Worm (Caenorhabditis elegans) whole organism, L1 larva: Measurements from ENCODE around the gene C46C2.6.

Experiments
- C04F5.9 ChIP-seq: sonication (generic microtip); optimal IDR thresholded peaks from 2 replicates; lab custom pipeline; 2016; ENCODE audit warnings: missing genetic modification characterization, missing compliant biosample characterization
- C16A3.4 ChIP-seq: fragments of 150-350 bp; optimal IDR thresholded peaks from 2 replicates; lab custom pipeline; 2014; ENCODE audit warnings: missing biosample characterization, missing genetic modification characterization
- F16B12.6 ChIP-seq: fragments of 150-350 bp; optimal IDR thresholded peaks from 2 replicates; lab custom pipeline; 2014; ENCODE audit warnings: missing biosample characterization, missing genetic modification characterization
- alr-1 ChIP-seq: fragments of 200-800 bp; sonication (Bioruptor generic); optimal IDR thresholded peaks from 2 replicates; lab custom pipeline; 2018; ENCODE audit warnings: borderline replicate concordance, mild to moderate bottlenecking, missing genetic modification characterization, missing compliant biosample characterization
- ama-1 ChIP-seq: fragments of 150-350 bp; optimal IDR thresholded peaks from 2 replicates; lab custom pipeline; 2014
- blmp-1 ChIP-seq: fragments of 150-350 bp; optimal IDR thresholded peaks from 2 replicates; lab custom pipeline; 2014; ENCODE audit warnings: missing biosample characterization, missing genetic modification characterization
- ceh-82 ChIP-seq, 3 experiments: fragments of 150-350 bp in 1 of 3; sonication (generic microtip) in 2 of 3; optimal IDR thresholded peaks; 2 replicates each; lab custom pipeline; 2014 to 2017; ENCODE audit warnings: missing biosample characterization in 3 of 3, missing genetic modification characterization in 3 of 3
- ceh-88 ChIP-seq: fragments of 200-800 bp; sonication (Bioruptor generic); IDR thresholded peaks from 2 replicates; pipeline ENCODE4 v1.3.6; 2022; ENCODE audit warnings: missing genetic modification characterization, missing compliant biosample characterization
- dpl-1 ChIP-seq, 3 experiments: fragments of 150-350 bp in 2 of 3; sonication (generic microtip) in 1 of 3; optimal IDR thresholded peaks; 2 replicates each; lab custom pipeline; 2014 to 2017; ENCODE audit warnings: missing biosample characterization in 3 of 3, missing genetic modification characterization in 3 of 3, missing genetic modification reagents in 3 of 3
- dsc-1 ChIP-seq: sonication (generic microtip); optimal IDR thresholded peaks from 2 replicates; lab custom pipeline; 2016; ENCODE audit warnings: mild to moderate bottlenecking, missing genetic modification characterization, missing compliant biosample characterization
- efl-1 ChIP-seq, 4 experiments: fragments of 150-350 bp; optimal IDR thresholded peaks in 3 of 4; peaks in 1 of 4; 1 replicate in 1 of 4; 2 replicates in 3 of 4; lab custom pipeline; 2014; ENCODE audit warnings: missing biosample characterization in 2 of 4, missing genetic modification characterization in 2 of 4, missing genetic modification reagents in 2 of 4
- egl-13 ChIP-seq: sonication (generic microtip); optimal IDR thresholded peaks from 2 replicates; lab custom pipeline; 2016; ENCODE audit warnings: missing genotype, missing genetic modification reagents, missing genetic modification characterization, missing compliant biosample characterization
- egl-27 ChIP-seq, 2 experiments: fragments of 150-350 bp in 1 of 2; sonication (generic microtip); optimal IDR thresholded peaks; 3 replicates each; lab custom pipeline; 2017 to 2018; ENCODE audit warnings: missing biosample characterization in 2 of 2, missing genetic modification characterization in 2 of 2, missing genetic modification reagents in 2 of 2
- elt-2 ChIP-seq: sonication (generic microtip); optimal IDR thresholded peaks from 2 replicates; lab custom pipeline; 2016; ENCODE audit warnings: missing genetic modification characterization, mild to moderate bottlenecking, inconsistent platforms, missing compliant biosample characterization, missing genetic modification reagents
- fkh-10 ChIP-seq: sonication (generic microtip); optimal IDR thresholded peaks from 2 replicates; lab custom pipeline; 2017; ENCODE audit warnings: missing biosample characterization, missing genetic modification reagents, missing genetic modification characterization
- fkh-4 ChIP-seq: sonication (generic microtip); optimal IDR thresholded peaks from 2 replicates; lab custom pipeline; 2016; ENCODE audit warnings: missing compliant biosample characterization, missing genetic modification characterization, borderline replicate concordance
- hlh-4 ChIP-seq: sonication (generic microtip); optimal IDR thresholded peaks from 2 replicates; lab custom pipeline; 2016; ENCODE audit warnings: mild to moderate bottlenecking, missing genetic modification characterization, missing compliant biosample characterization
- hpl-2 ChIP-seq: fragments of 150-350 bp; optimal IDR thresholded peaks from 2 replicates; lab custom pipeline; 2014; ENCODE audit warnings: missing biosample characterization, missing genetic modification reagents, missing genetic modification characterization
- isw-1 ChIP-seq: fragments of 200-800 bp; sonication (Bioruptor generic); IDR thresholded peaks from 2 replicates; pipeline ENCODE4 v1.3.6; 2022; ENCODE audit warnings: missing genetic modification characterization, missing compliant biosample characterization
- mdl-1 ChIP-seq, 2 experiments: fragments of 150-350 bp; optimal IDR thresholded peaks; 2 replicates each; lab custom pipeline; 2014 to 2017; ENCODE audit warnings: missing biosample characterization in 2 of 2, missing genetic modification characterization in 2 of 2, inconsistent platforms in 1 of 2
- mef-2 ChIP-seq: fragments of 150-350 bp; optimal IDR thresholded peaks from 2 replicates; lab custom pipeline; 2014; ENCODE audit warnings: missing biosample characterization, missing genetic modification characterization
- nhr-11 ChIP-seq: fragments of 150-350 bp; optimal IDR thresholded peaks from 2 replicates; lab custom pipeline; 2014; ENCODE audit warnings: missing biosample characterization, missing genetic modification characterization
- nhr-19 ChIP-seq: fragments of 200-800 bp; sonication (Bioruptor generic); conservative IDR thresholded peaks from 2 replicates; pipeline ENCODE4 v1.3.6; 2022; ENCODE audit warnings: missing genetic modification characterization, missing compliant biosample characterization
- nhr-20 ChIP-seq: sonication (generic microtip); optimal IDR thresholded peaks from 2 replicates; lab custom pipeline; 2016; ENCODE audit warnings: mild to moderate bottlenecking, missing genetic modification characterization, missing compliant biosample characterization
- nhr-85 ChIP-seq: sonication (generic microtip); peaks from one replicate; lab custom pipeline; 2016; ENCODE audit warnings: missing genetic modification characterization, inconsistent platforms, missing compliant biosample characterization
- nhr-90 ChIP-seq: sonication (generic microtip); optimal IDR thresholded peaks from 2 replicates; lab custom pipeline; 2016; ENCODE audit warnings: mild to moderate bottlenecking, missing genetic modification characterization, missing compliant biosample characterization; ENCODE audit not compliant: poor library complexity
- skn-1 ChIP-seq: fragments of 150-350 bp; optimal IDR thresholded peaks from 2 replicates; lab custom pipeline; 2014; ENCODE audit warnings: missing biosample characterization, missing genetic modification characterization
- snu-23 ChIP-seq: sonication (generic microtip); optimal IDR thresholded peaks from 2 replicates; lab custom pipeline; 2016; ENCODE audit warnings: missing genetic modification characterization, missing compliant biosample characterization
- sox-4 ChIP-seq: sonication (generic microtip); optimal IDR thresholded peaks from 2 replicates; lab custom pipeline; 2016; ENCODE audit warnings: missing genetic modification characterization, missing compliant biosample characterization
- sup-37 ChIP-seq: fragments of 200-800 bp; sonication (Bioruptor generic); optimal IDR thresholded peaks from 2 replicates; lab custom pipeline; 2018; ENCODE audit warnings: mild to moderate bottlenecking, missing genetic modification characterization, missing compliant biosample characterization
- unc-98 ChIP-seq: fragments of 200-800 bp; sonication (Bioruptor generic); IDR thresholded peaks from 2 replicates; pipeline ENCODE4 v1.3.6; 2022; ENCODE audit warnings: missing genetic modification characterization, missing compliant biosample characterization
- xbp-1 ChIP-seq: sonication (generic microtip); optimal IDR thresholded peaks from 2 replicates; lab custom pipeline; 2016; ENCODE audit warnings: missing genetic modification characterization, missing compliant biosample characterization
- zag-1 ChIP-seq: fragments of 150-350 bp; optimal IDR thresholded peaks from 2 replicates; lab custom pipeline; 2014; ENCODE audit warnings: missing biosample characterization, missing genetic modification characterization

C46C2.6 gene

DNA sequence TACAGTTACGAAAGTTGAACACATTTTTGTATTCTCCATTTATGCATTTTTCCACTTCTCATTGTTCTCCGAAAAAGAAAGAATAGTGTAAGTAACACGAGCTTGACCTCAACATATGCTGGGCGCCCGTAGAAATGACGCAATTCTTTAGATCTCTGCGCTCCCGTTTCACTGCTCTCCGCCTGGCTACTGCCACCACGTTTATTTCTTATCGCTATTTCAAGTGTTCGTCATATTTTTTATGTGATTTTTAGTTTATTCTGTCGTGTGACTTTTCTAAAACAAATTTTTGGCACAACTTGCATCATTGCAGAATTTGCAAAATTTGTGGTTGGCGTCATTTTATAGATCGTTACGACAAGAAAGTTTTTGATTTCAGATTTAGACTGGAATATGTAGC is 4.7 kb downstream of the C46C2.6 start:
- TF ChIP-seq elt-2 (tag; lab: Kevin White, UChicago) (peak; percentile 12), ceh-82 (tag; optimal IDR thresholded peaks at IDR 0.05; lab: Kevin White, UChicago) (no peak), blmp-1 (tag; lab: Kevin White, UChicago) (no peak), zag-1 (tag; lab: Kevin White, UChicago) (no peak), egl-13 (tag; lab: Kevin White, UChicago) (no peak), ama-1 (lab: Kevin White, UChicago) (no peak), xbp-1 (tag; lab: Kevin White, UChicago) (no peak), hpl-2 (GFP tag; lab: Kevin White, UChicago) (no peak), F16B12.6 (tag; lab: Kevin White, UChicago) (no peak), skn-1 (no peak), efl-1 (optimal IDR thresholded peaks at IDR 0.05; lab: Kevin White, UChicago) (no peak), efl-1 (GFP tag; optimal IDR thresholded peaks at IDR 0.05 in 1 of 2; lab: Kevin White, UChicago) (peak in 1 of 2 experiments; percentile 28)

DNA sequence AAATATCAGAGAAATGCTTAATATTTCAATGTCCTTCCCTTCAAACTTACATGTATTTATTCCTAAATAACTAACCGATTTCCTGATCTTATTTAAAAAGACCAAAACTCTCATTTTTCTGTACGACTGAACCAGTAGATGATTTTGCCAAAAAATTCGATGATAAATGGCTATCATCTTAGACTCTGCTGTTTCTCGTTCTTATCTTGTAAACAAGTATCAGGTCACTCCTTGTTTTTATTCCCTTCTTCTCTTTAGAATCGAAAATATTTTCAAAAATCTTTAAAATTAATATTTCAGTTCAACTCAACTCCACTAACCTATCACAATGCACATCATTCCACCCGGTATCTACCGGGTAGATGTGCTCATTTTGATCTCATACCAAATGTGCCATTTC is 5.2 kb downstream of the C46C2.6 start, which contains the start of gene C46C2.2:
Gene C46C2.2 (plus strand): TSS at position 301 of the 400 bp plus-strand sequence.
- TF ChIP-seq dpl-1 (GFP tag; optimal IDR thresholded peaks at IDR 0.05; lab: Kevin White, UChicago), result no peak
- TF ChIP-seq fkh-4 (tag; lab: Kevin White, UChicago), result no peak
- no peak for TF ChIP-seq alr-1 (tag; lab: Kevin White, UChicago)
- no peak for TF ChIP-seq dsc-1 (tag; lab: Kevin White, UChicago)
- no peak for TF ChIP-seq sup-37 (GFP tag; lab: Kevin White, UChicago)
- TF ChIP-seq nhr-19 (GFP tag; lab: Robert Waterston, UW), result no peak
- TF ChIP-seq unc-98 (GFP tag; lab: Robert Waterston, UW), result no peak
- no peak for TF ChIP-seq fkh-10
- no peak for TF ChIP-seq xbp-1 (tag; lab: Kevin White, UChicago)
- TF ChIP-seq isw-1 (GFP tag; lab: Robert Waterston, UW), result no peak
- TF ChIP-seq nhr-11 (tag; lab: Kevin White, UChicago), result no peak
- no peak for TF ChIP-seq hlh-4 (tag; lab: Kevin White, UChicago)
- TF ChIP-seq mdl-1 (tag; optimal IDR thresholded peaks at IDR 0.05; lab: Kevin White, UChicago), result no peak
- no peak for TF ChIP-seq nhr-20 (tag; lab: Kevin White, UChicago)
- no peak for TF ChIP-seq nhr-85 (tag; lab: Kevin White, UChicago)
- no peak for TF ChIP-seq ceh-88
- TF ChIP-seq efl-1 (optimal IDR thresholded peaks at IDR 0.05; lab: Kevin White, UChicago), result no peak
- TF ChIP-seq efl-1 (GFP tag; optimal IDR thresholded peaks at IDR 0.05 in 1 of 2; lab: Kevin White, UChicago), result no peak
- TF ChIP-seq, all 84 proteins: peak for 0

DNA sequence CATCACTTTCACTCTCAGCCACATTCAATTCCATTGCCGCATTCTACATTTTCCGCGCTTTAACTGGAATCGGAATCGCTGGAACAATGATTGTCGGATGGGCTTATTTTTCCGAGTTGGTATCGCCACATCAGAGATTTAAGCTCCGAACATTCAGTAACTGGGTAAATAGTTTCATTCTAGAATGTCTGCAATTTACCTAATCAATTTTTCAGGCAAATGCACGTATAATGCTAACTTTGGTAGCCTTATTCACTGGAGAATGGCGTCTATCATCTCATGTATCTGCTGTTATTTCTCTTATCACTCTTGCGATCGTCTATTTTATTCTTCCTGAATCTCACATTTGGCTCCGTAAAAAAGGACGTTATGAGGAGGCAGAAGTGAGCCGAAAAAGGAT is 6.2 kb downstream of the C46C2.6 start:
- TF ChIP-seq efl-1 (optimal IDR thresholded peaks at IDR 0.05; lab: Kevin White, UChicago) (no peak), efl-1 (GFP tag; optimal IDR thresholded peaks at IDR 0.05 in 1 of 2; lab: Kevin White, UChicago) (peak in 1 of 2 experiments; percentile 74), sox-4 (no peak)

- TF ChIP-seq ama-1 (lab: Kevin White, UChicago), result no peak
- no peak for TF ChIP-seq snu-23
- no peak for TF ChIP-seq F16B12.6 (tag; lab: Kevin White, UChicago)
- no peak for TF ChIP-seq nhr-90 (tag; lab: Kevin White, UChicago)
- TF ChIP-seq C16A3.4 (tag; lab: Kevin White, UChicago), result no peak
Measured at ce11 chrIV:9224825-9225224, 12.6 kb downstream of the C46C2.6 start, which contains the start of gene C46C2.3. Gene C46C2.3, plus strand, starts transcription at chrIV:9225125.

ce11 chrIV:9227650-9228049 is 15.4 kb downstream of the C46C2.6 start:
- TF ChIP-seq nhr-19 (GFP tag; lab: Robert Waterston, UW) (no peak), hpl-2 (GFP tag; lab: Kevin White, UChicago) (no peak), mef-2 (tag; lab: Kevin White, UChicago) (no peak), ceh-88 (no peak), egl-27 (tag; optimal IDR thresholded peaks at IDR 0.05; lab: Kevin White, UChicago) (no peak), C04F5.9 (tag; lab: Kevin White, UChicago) (no peak), elt-2 (tag; lab: Kevin White, UChicago) (no peak)
